Fruit fly (Drosophila melanogaster): ENCODE data around the gene CG5280.

dm6 chr3L:9019196-9019662, 29.2 kb upstream of the CG5280 start, which contains the start of gene Doc2:
- no peak for TF ChIP-seq pad (GFP tag; optimal IDR thresholded peaks at IDR 0.05)
- no peak for TF ChIP-seq Crg-1 (GFP tag; optimal IDR thresholded peaks at IDR 0.05)
- no peak for TF ChIP-seq CG11617 (GFP tag; optimal IDR thresholded peaks at IDR 0.05)
- no peak for TF ChIP-seq CG1620 (GFP tag; optimal IDR thresholded peaks at IDR 0.05)
- no peak for TF ChIP-seq toe (GFP tag; optimal IDR thresholded peaks at IDR 0.05)
- TF ChIP-seq Hr96 (GFP tag; optimal IDR thresholded peaks at IDR 0.05) = no peak
- TF ChIP-seq CG33017 (tag; optimal IDR thresholded peaks at IDR 0.05) = no peak
- TF ChIP-seq kay (GFP tag; ENCODE audit: borderline replicate concordance) = no peak
- no peak for TF ChIP-seq ovo (GFP tag; optimal IDR thresholded peaks at IDR 0.05)
- no peak for TF ChIP-seq CG7045 (GFP tag; optimal IDR thresholded peaks at IDR 0.05)
- no peak for TF ChIP-seq bab1 (GFP tag; optimal IDR thresholded peaks at IDR 0.05)
- no peak for TF ChIP-seq cic (GFP tag; optimal IDR thresholded peaks at IDR 0.05)
